Fruit fly (Drosophila melanogaster) whole organism, embryonic: Measurements from ENCODE around the gene CG13001.

Source experiments
- Blimp-1 ChIP-seq: fragments of 200-800 bp; sonication (Bioruptor generic); optimal IDR thresholded peaks from 3 replicates; lab custom pipeline; 2018; ENCODE audit warnings: missing biosample characterization, missing genetic modification characterization, mild to moderate bottlenecking, moderate library complexity, missing genetic modification reagents
- CG10366 ChIP-seq: fragments of 200-800 bp; sonication (Bioruptor generic); IDR thresholded peaks from 2 replicates; pipeline ENCODE4 v1.3.6; 2022; ENCODE audit warnings: missing biosample characterization, missing genetic modification characterization
- CG10431 ChIP-seq: fragments of 200-800 bp; sonication (Bioruptor generic); optimal IDR thresholded peaks from 3 replicates; lab custom pipeline; 2018; ENCODE audit warnings: missing biosample characterization, mild to moderate bottlenecking, missing genetic modification characterization
- CG11398 ChIP-seq: fragments of 200-800 bp; sonication (Bioruptor generic); optimal IDR thresholded peaks from 2 replicates; lab custom pipeline; 2016; ENCODE audit warnings: missing biosample characterization, missing genetic modification characterization
- CG12659 ChIP-seq: fragments of 200-800 bp; sonication (Bioruptor generic); optimal IDR thresholded peaks from 3 replicates; lab custom pipeline; 2017; ENCODE audit warnings: mild to moderate bottlenecking, missing biosample characterization, missing genetic modification reagents, missing genetic modification characterization
- CG12744 ChIP-seq: fragments of 200-800 bp; sonication (Bioruptor generic); optimal IDR thresholded peaks from 2 replicates; lab custom pipeline; 2016; ENCODE audit warnings: missing biosample characterization, missing genetic modification characterization
- CG12769 ChIP-seq: fragments of 200-800 bp; sonication (Bioruptor generic); optimal IDR thresholded peaks from 2 replicates; lab custom pipeline; 2019; ENCODE audit warnings: missing biosample characterization, mild to moderate bottlenecking, missing genetic modification characterization, moderate library complexity
- CG13624 ChIP-seq: fragments of 200-800 bp; sonication (Bioruptor generic); optimal IDR thresholded peaks from 2 replicates; lab custom pipeline; 2016; ENCODE audit warnings: missing biosample characterization, missing genetic modification characterization
- CG14667 ChIP-seq: fragments of 200-800 bp; sonication (Bioruptor generic); IDR thresholded peaks from 2 replicates; pipeline ENCODE4 v1.3.6; 2022; ENCODE audit warnings: missing biosample characterization, missing genetic modification characterization
- CG15073 ChIP-seq: fragments of 200-800 bp; sonication (Bioruptor generic); optimal IDR thresholded peaks from 2 replicates; lab custom pipeline; 2016; ENCODE audit warnings: missing biosample characterization, missing genetic modification characterization
- CG15514 ChIP-seq: fragments of 200-800 bp; sonication (Bioruptor generic); optimal IDR thresholded peaks from 3 replicates; lab custom pipeline; 2017; ENCODE audit warnings: missing biosample characterization, missing genetic modification characterization, mild to moderate bottlenecking, moderate library complexity, missing genetic modification reagents
- CG1603 ChIP-seq: fragments of 200-800 bp; sonication (Bioruptor generic); optimal IDR thresholded peaks from 2 replicates; lab custom pipeline; 2019; ENCODE audit warnings: missing biosample characterization, mild to moderate bottlenecking, missing genetic modification characterization, moderate library complexity
- CG18764 ChIP-seq: fragments of 200-800 bp; sonication (Bioruptor generic); optimal IDR thresholded peaks from 3 replicates; lab custom pipeline; 2016; ENCODE audit warnings: missing biosample characterization, missing genetic modification characterization
- CG2199 ChIP-seq: fragments of 200-800 bp; sonication (Bioruptor generic); IDR thresholded peaks from 3 replicates; pipeline ENCODE4 v1.3.6; 2022; ENCODE audit warnings: missing biosample characterization, missing genetic modification characterization
- CG34224 ChIP-seq: fragments of 200-800 bp; sonication (Bioruptor generic); IDR thresholded peaks from 3 replicates; pipeline ENCODE4 v1.3.6; 2022; ENCODE audit warnings: missing biosample characterization, missing genetic modification characterization; ENCODE audit not compliant: partially characterized antibody
- CG7786 ChIP-seq: fragments of 200-800 bp; sonication (Bioruptor generic); optimal IDR thresholded peaks from 2 replicates; lab custom pipeline; 2016; ENCODE audit warnings: missing biosample characterization, missing genetic modification characterization
- CG8478 ChIP-seq: fragments of >200 bp; optimal IDR thresholded peaks from 2 replicates; lab custom pipeline; 2018
- CG9797 ChIP-seq: fragments of 200-800 bp; sonication (Bioruptor generic); optimal IDR thresholded peaks from 3 replicates; lab custom pipeline; 2018; ENCODE audit warnings: missing biosample characterization, mild to moderate bottlenecking, missing genetic modification characterization
- Deaf1 ChIP-seq: fragments of 200-800 bp; optimal IDR thresholded peaks from 3 replicates; lab custom pipeline; 2019; ENCODE audit warnings: missing biosample characterization, mild to moderate bottlenecking, missing genetic modification characterization, moderate library complexity
- Dfd ChIP-seq, 2 experiments: fragments of >200 bp; optimal IDR thresholded peaks; 2 replicates each; lab custom pipeline; 2017; ENCODE audit warnings: missing biosample characterization in 2 of 2, missing genetic modification characterization in 2 of 2
- E2f2 ChIP-seq: fragments of 200-800 bp; sonication (Bioruptor generic); IDR thresholded peaks from 2 replicates; pipeline ENCODE4 v1.3.6; 2022; ENCODE audit warnings: missing biosample characterization, missing genetic modification characterization
- H15 ChIP-seq: fragments of 200-800 bp; sonication (Bioruptor generic); IDR thresholded peaks from 3 replicates; pipeline ENCODE4 v1.3.6; 2022; ENCODE audit warnings: missing biosample characterization, missing genetic modification characterization
- Hsf ChIP-seq: fragments of 200-800 bp; sonication (Bioruptor generic); optimal IDR thresholded peaks from 3 replicates; lab custom pipeline; 2016; ENCODE audit warnings: missing biosample characterization, missing genetic modification characterization
- MBD-R2 ChIP-seq: fragments of 200-800 bp; sonication (Bioruptor generic); IDR thresholded peaks from 2 replicates; pipeline ENCODE4 v1.3.6; 2022; ENCODE audit warnings: missing biosample characterization, missing genetic modification characterization
- MESR4 ChIP-seq: fragments of 200-800 bp; sonication (Bioruptor generic); optimal IDR thresholded peaks from 2 replicates; lab custom pipeline; 2018; ENCODE audit warnings: missing biosample characterization, mild to moderate bottlenecking, missing genetic modification characterization, moderate library complexity
- NC2β ChIP-seq: fragments of 200-800 bp; sonication (Bioruptor generic); optimal IDR thresholded peaks from 2 replicates; lab custom pipeline; 2016; ENCODE audit warnings: missing biosample characterization, missing genetic modification characterization
- Nf-YA ChIP-seq: fragments of 200-800 bp; sonication (Bioruptor generic); IDR thresholded peaks from 2 replicates; pipeline ENCODE4 v1.3.6; 2022; ENCODE audit warnings: missing biosample characterization, missing genetic modification characterization
- NfI ChIP-seq: fragments of 200-800 bp; sonication (Bioruptor generic); optimal IDR thresholded peaks from 3 replicates; lab custom pipeline; 2018; ENCODE audit warnings: missing biosample characterization, mild to moderate bottlenecking, missing genetic modification characterization, moderate library complexity
- Ptx1 ChIP-seq: fragments of 200-800 bp; sonication (Bioruptor generic); IDR thresholded peaks from 2 replicates; pipeline ENCODE4 v1.3.6; 2022; ENCODE audit warnings: missing biosample characterization, missing genetic modification characterization
- Scr ChIP-seq: fragments of 200-800 bp; sonication (Bioruptor generic); IDR thresholded peaks from 2 replicates; pipeline ENCODE4 v1.3.6; 2022; ENCODE audit warnings: missing biosample characterization, missing genetic modification characterization; ENCODE audit not compliant: partially characterized antibody
- Stat92E ChIP-seq, 3 experiments: fragments of >200 bp in 2 of 3; fragments of 200-800 bp in 1 of 3; sonication (Bioruptor generic) in 1 of 3; optimal IDR thresholded peaks; 2 replicates each; lab custom pipeline; 2017 to 2019; ENCODE audit warnings: missing biosample characterization in 3 of 3, missing genetic modification characterization in 3 of 3, mild to moderate bottlenecking in 1 of 3, moderate library complexity in 1 of 3
- bigmax ChIP-seq: fragments of 200-800 bp; sonication (Bioruptor generic); optimal IDR thresholded peaks from 2 replicates; lab custom pipeline; 2018; ENCODE audit warnings: missing biosample characterization, mild to moderate bottlenecking, missing genetic modification characterization
- crc ChIP-seq: fragments of 200-800 bp; sonication (Bioruptor generic); optimal IDR thresholded peaks from 2 replicates; lab custom pipeline; 2016; ENCODE audit warnings: missing biosample characterization, missing genetic modification characterization
- cwo ChIP-seq: fragments of 200-800 bp; sonication (Bioruptor generic); optimal IDR thresholded peaks from 3 replicates; lab custom pipeline; 2017; ENCODE audit warnings: missing biosample characterization, missing genetic modification characterization, mild to moderate bottlenecking, moderate library complexity, missing genetic modification reagents
- danr ChIP-seq: fragments of 200-800 bp; sonication (Bioruptor generic); IDR thresholded peaks from 2 replicates; pipeline ENCODE4 v1.3.6; 2022; ENCODE audit warnings: missing biosample characterization, missing genetic modification characterization
- eve ChIP-seq, 2 experiments: fragments of >200 bp; optimal IDR thresholded peaks; 2 replicates each; lab custom pipeline; 2017; ENCODE audit warnings: missing biosample characterization in 2 of 2, missing genetic modification characterization in 2 of 2
- gfzf ChIP-seq: fragments of 200-800 bp; sonication (Bioruptor generic); optimal IDR thresholded peaks from 2 replicates; lab custom pipeline; 2016; ENCODE audit warnings: missing biosample characterization, mild to moderate bottlenecking, missing genetic modification characterization, moderate library complexity
- kni ChIP-seq: fragments of 200-800 bp; sonication (Bioruptor generic); optimal IDR thresholded peaks from 3 replicates; lab custom pipeline; 2017; ENCODE audit warnings: mild to moderate bottlenecking, missing biosample characterization, missing genetic modification reagents, missing genetic modification characterization
- nom ChIP-seq: fragments of 200-800 bp; sonication (Bioruptor generic); optimal IDR thresholded peaks from 2 replicates; lab custom pipeline; 2017; ENCODE audit warnings: missing biosample characterization, missing genetic modification characterization, mild to moderate bottlenecking, moderate library complexity, missing genetic modification reagents
- onecut ChIP-seq: fragments of 200-800 bp; sonication (Bioruptor generic); IDR thresholded peaks from 2 replicates; pipeline ENCODE4 v1.3.6; 2022; ENCODE audit warnings: missing biosample characterization, missing genetic modification characterization
- pita ChIP-seq: fragments of 200-800 bp; sonication (Bioruptor generic); optimal IDR thresholded peaks from 2 replicates; lab custom pipeline; 2017; ENCODE audit warnings: missing biosample characterization, mild to moderate bottlenecking, missing genetic modification characterization
- pum ChIP-seq: fragments of 200-800 bp; sonication (Bioruptor generic); optimal IDR thresholded peaks from 2 replicates; lab custom pipeline; 2016; ENCODE audit warnings: missing biosample characterization, missing genetic modification characterization
- pzg ChIP-seq: fragments of 200-800 bp; sonication (Bioruptor generic); optimal IDR thresholded peaks from 3 replicates; lab custom pipeline; 2018; ENCODE audit warnings: missing biosample characterization, mild to moderate bottlenecking, missing genetic modification characterization, moderate library complexity
- rib ChIP-seq: fragments of 200-800 bp; sonication (Bioruptor generic); IDR thresholded peaks from 2 replicates; pipeline ENCODE4 v1.3.6; 2022; ENCODE audit warnings: missing biosample characterization, missing genetic modification characterization
- sd ChIP-seq: fragments of 200-800 bp; sonication (Bioruptor generic); optimal IDR thresholded peaks from 3 replicates; lab custom pipeline; 2018; ENCODE audit warnings: missing biosample characterization, mild to moderate bottlenecking, missing genetic modification characterization, moderate library complexity
- sens ChIP-seq: fragments of 200-800 bp; sonication (Bioruptor generic); peaks from one replicate; lab custom pipeline; 2016; ENCODE audit warnings: missing biosample characterization, missing genetic modification characterization
- stwl ChIP-seq: fragments of 200-800 bp; sonication (Bioruptor generic); optimal IDR thresholded peaks from 3 replicates; lab custom pipeline; 2018; ENCODE audit warnings: missing biosample characterization, mild to moderate bottlenecking, missing genetic modification characterization, moderate library complexity
- sug ChIP-seq: fragments of 200-800 bp; optimal IDR thresholded peaks from 2 replicates; lab custom pipeline; 2019; ENCODE audit warnings: missing biosample characterization, mild to moderate bottlenecking, missing genetic modification characterization, moderate library complexity
- usp ChIP-seq: fragments of >200 bp; optimal IDR thresholded peaks from 2 replicates; lab custom pipeline; 2017; ENCODE audit warnings: missing biosample characterization, missing genetic modification characterization

Gene CG13001

dm6 chrX:16943515-16943850 lies 812 bp upstream of the CG13001 start (continued):
- peak; percentile 27 for TF ChIP-seq nom (GFP tag; lab: Kevin White, UChicago)
- no peak for TF ChIP-seq CG10366
- TF ChIP-seq Dfd (GFP tag; optimal IDR thresholded peaks at IDR 0.05; lab: Kevin White, UChicago): no peak
- TF ChIP-seq crc (GFP tag; lab: Kevin White, UChicago): no peak
- peak; percentile 95 for TF ChIP-seq sd (tag; lab: Kevin White, UChicago)
- 0 out of 2 replicates have a peak, but pooled peaks have one; percentile 2 for TF ChIP-seq rib
- no peak for TF ChIP-seq onecut
- TF ChIP-seq CG12744 (GFP tag; lab: Kevin White, UChicago): no peak
- TF ChIP-seq eve (GFP tag; optimal IDR thresholded peaks at IDR 0.05; lab: Kevin White, UChicago): no peak
- TF ChIP-seq, all 482 proteins: peak for 13

DNA sequence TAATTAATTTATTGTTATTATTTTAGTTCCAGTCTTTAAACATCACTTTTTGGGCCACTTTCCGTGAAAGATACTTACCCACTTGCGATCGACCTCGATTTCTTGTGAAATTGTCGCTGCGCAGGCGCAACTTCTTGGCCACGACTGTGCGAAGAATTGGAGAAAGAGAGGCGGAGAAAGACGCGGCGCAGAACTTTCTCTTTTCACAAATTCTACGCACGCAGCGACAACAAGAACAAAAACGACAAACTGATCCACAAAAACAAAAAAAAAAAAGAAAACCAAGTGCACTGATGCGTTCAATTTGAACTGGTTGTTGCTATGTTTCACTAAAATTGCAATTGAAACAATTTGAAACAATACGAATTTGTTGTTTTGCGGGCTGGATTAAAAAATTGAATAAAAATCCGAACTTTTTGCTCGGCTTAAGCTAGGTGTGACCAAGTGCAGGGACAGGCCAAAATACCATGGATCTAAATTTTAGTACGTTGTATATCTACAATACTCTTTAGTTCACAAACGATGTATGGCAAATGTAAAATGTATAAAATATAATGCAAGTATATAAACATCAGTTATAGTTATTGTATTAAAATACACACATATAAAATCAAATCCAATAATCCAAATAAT lies 2.1 kb downstream of the CG13001 start, which contains the start of gene wus:
wus (minus strand) TSS at position 448 of the 633 bp plus-strand sequence.
- TF ChIP-seq stwl (tag; lab: Kevin White, UChicago): peak; percentile 55
- peak; percentile 88 for TF ChIP-seq Blimp-1 (GFP tag; lab: Kevin White, UChicago)
- no peak for TF ChIP-seq cwo (GFP tag; lab: Kevin White, UChicago)
- TF ChIP-seq Hsf: no peak
- TF ChIP-seq pita: no peak
- TF ChIP-seq CG10366: no peak
- peak; percentile 17 for TF ChIP-seq kni (GFP tag; lab: Kevin White, UChicago)
- TF ChIP-seq CG1603 (tag; lab: Kevin White, UChicago): peak; percentile 22
- TF ChIP-seq CG11398 (GFP tag; lab: Kevin White, UChicago): no peak
- no peak for TF ChIP-seq CG10431 (GFP tag; lab: Kevin White, UChicago)
- TF ChIP-seq CG14667 (GFP tag; lab: Robert Waterston, UW): no peak
- peak; percentile 74 for TF ChIP-seq CG15514 (GFP tag; lab: Kevin White, UChicago)
- TF ChIP-seq NC2β (GFP tag; lab: Kevin White, UChicago): no peak
- peak; percentile 41 for TF ChIP-seq pzg (GFP tag; lab: Kevin White, UChicago)
- 0 out of 2 replicates have a peak, but pooled peaks have one; percentile 24 for TF ChIP-seq Scr
- TF ChIP-seq CG12659 (GFP tag; lab: Kevin White, UChicago): peak; percentile 28
- TF ChIP-seq danr: no peak
- TF ChIP-seq CG2199: no peak
- TF ChIP-seq Nf-YA (GFP tag; lab: Robert Waterston, UW): no peak
- TF ChIP-seq MESR4 (GFP tag; lab: Kevin White, UChicago): peak; percentile 18
- no peak for TF ChIP-seq H15 (GFP tag; lab: Robert Waterston, UW)
- peak; percentile 46 for TF ChIP-seq CG9797
- TF ChIP-seq CG13624 (GFP tag; lab: Kevin White, UChicago): no peak
- TF ChIP-seq pum (GFP tag; lab: Kevin White, UChicago): no peak
- no peak for TF ChIP-seq NfI (GFP tag; lab: Kevin White, UChicago)
- TF ChIP-seq Deaf1 (tag; lab: Kevin White, UChicago): peak; percentile 24
- TF ChIP-seq MBD-R2: peak; percentile 17; the same call in 1 of the 2 replicates
- no peak for TF ChIP-seq Ptx1 (GFP tag; lab: Robert Waterston, UW)
- peak; percentile 50 for TF ChIP-seq sens (GFP tag; lab: Kevin White, UChicago)
- peak; percentile 36 for TF ChIP-seq nom (GFP tag; lab: Kevin White, UChicago)
- peak; percentile 77 for TF ChIP-seq CG15073 (GFP tag; lab: Kevin White, UChicago)
- no peak for TF ChIP-seq CG12769 (tag; lab: Kevin White, UChicago)
- TF ChIP-seq CG18764 (GFP tag; lab: Kevin White, UChicago): no peak
- peak; percentile 15; the same call in 1 of the 3 replicates for TF ChIP-seq CG34224 (GFP tag; lab: Robert Waterston, UW)
- TF ChIP-seq gfzf (GFP tag; lab: Kevin White, UChicago): peak; percentile 71
- TF ChIP-seq sug: no peak
- no peak for TF ChIP-seq bigmax (GFP tag; lab: Kevin White, UChicago)
- no peak for TF ChIP-seq CG8478 (lab: Kevin White, UChicago)
- no peak for TF ChIP-seq usp
- TF ChIP-seq E2f2 (GFP tag; lab: Robert Waterston, UW): peak; percentile 70
- TF ChIP-seq Stat92E (GFP tag; optimal IDR thresholded peaks at IDR 0.05; lab: Kevin White, UChicago): peak in 1 of 3 experiments; percentile 7
- no peak for TF ChIP-seq CG7786
